Worm (Caenorhabditis elegans): ENCODE results near the gene fbxb-20.

DNA sequence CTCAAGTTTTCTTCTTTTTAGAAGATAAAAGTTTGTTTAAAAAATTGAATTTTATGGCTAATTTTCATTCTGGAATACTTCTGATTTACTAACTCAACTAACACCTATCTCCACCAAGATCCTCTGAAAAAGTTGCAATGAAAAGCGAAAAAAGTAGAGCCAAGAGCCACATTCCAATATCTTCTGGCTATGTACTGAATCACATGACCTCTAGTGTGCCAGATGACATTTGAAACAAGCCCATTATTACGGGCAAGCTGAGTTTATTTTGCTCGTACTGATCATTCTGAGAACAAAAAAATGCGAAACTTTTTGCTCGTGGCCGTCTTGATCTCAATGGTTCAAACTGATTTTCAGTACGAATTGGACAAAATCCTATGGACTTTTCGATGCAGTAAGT, 28.7 kb upstream of the fbxb-20 start, which contains the start of gene irld-36:
- TF ChIP-seq pha-4 (tag; optimal IDR thresholded peaks at IDR 0.05) = no peak
- TF ChIP-seq nhr-237 (tag; optimal IDR thresholded peaks at IDR 0.05) = no peak
- TF ChIP-seq nhr-12 (tag; optimal IDR thresholded peaks at IDR 0.05) = no peak
- TF ChIP-seq ztf-4 (tag; optimal IDR thresholded peaks at IDR 0.05) = no peak
- TF ChIP-seq nhr-11 (tag; optimal IDR thresholded peaks at IDR 0.05) = no peak
- TF ChIP-seq fos-1 (tag; optimal IDR thresholded peaks at IDR 0.05) = no peak
- no peak for TF ChIP-seq ama-1 (optimal IDR thresholded peaks at IDR 0.05)
- TF ChIP-seq nhr-28 (tag; optimal IDR thresholded peaks at IDR 0.05) = no peak
- no peak for TF ChIP-seq fkh-10 (GFP tag; optimal IDR thresholded peaks at IDR 0.05)
- no peak for TF ChIP-seq nhr-76 (tag; optimal IDR thresholded peaks at IDR 0.05)
- TF ChIP-seq unc-39 (tag; optimal IDR thresholded peaks at IDR 0.05) = no peak

Measured in whole organism, L3 larva.